Fruit fly (Drosophila melanogaster) whole organism, embryonic: Measurements from ENCODE around the gene Dr.
A peak's percentile ranks its signal among the peaks of the same experiment; 100 is the strongest.

ENCODE experiments used
- B-H1 ChIP-seq: fragments of 200-800 bp; sonication (Bioruptor generic); IDR thresholded peaks from 3 replicates; pipeline ENCODE4 v1.3.6; 2022; ENCODE audit warnings: missing biosample characterization, missing genetic modification characterization
- CG10267 ChIP-seq: fragments of 200-800 bp; sonication (Bioruptor generic); optimal IDR thresholded peaks from 2 replicates; lab custom pipeline; 2018; ENCODE audit warnings: missing biosample characterization, mild to moderate bottlenecking, missing genetic modification characterization, moderate library complexity
- CG10543 ChIP-seq: fragments of 200-800 bp; sonication (Bioruptor generic); optimal IDR thresholded peaks from 3 replicates; lab custom pipeline; 2017; ENCODE audit warnings: missing biosample characterization, mild to moderate bottlenecking, missing genetic modification characterization, moderate library complexity
- CG12236 ChIP-seq: fragments of 200-800 bp; sonication (Bioruptor generic); optimal IDR thresholded peaks from 2 replicates; lab custom pipeline; 2016; ENCODE audit warnings: missing biosample characterization, missing genetic modification characterization
- CG1233 ChIP-seq: fragments of 200-800 bp; sonication (Bioruptor generic); optimal IDR thresholded peaks from 4 replicates; lab custom pipeline; 2018; ENCODE audit warnings: missing biosample characterization, mild to moderate bottlenecking, missing genetic modification characterization
- CG13123 ChIP-seq: fragments of 200-800 bp; sonication (Bioruptor generic); optimal IDR thresholded peaks from 2 replicates; lab custom pipeline; 2016; ENCODE audit warnings: missing biosample characterization, missing genetic modification characterization
- CG13775 ChIP-seq: fragments of 200-800 bp; sonication (Bioruptor generic); optimal IDR thresholded peaks from 3 replicates; lab custom pipeline; 2017; ENCODE audit warnings: missing biosample characterization, mild to moderate bottlenecking, missing genetic modification characterization
- CG14014 ChIP-seq: fragments of 200-800 bp; sonication (Bioruptor generic); IDR thresholded peaks from 2 replicates; pipeline ENCODE4 v1.3.6; 2022; ENCODE audit warnings: missing biosample characterization, missing genetic modification characterization
- CG14965 ChIP-seq: fragments of 200-800 bp; sonication (Bioruptor generic); optimal IDR thresholded peaks from 2 replicates; lab custom pipeline; 2016; ENCODE audit warnings: missing biosample characterization, missing genetic modification characterization, borderline replicate concordance
- CG15696 ChIP-seq: fragments of 200-800 bp; sonication (Bioruptor generic); optimal IDR thresholded peaks from 2 replicates; lab custom pipeline; 2019; ENCODE audit warnings: missing biosample characterization, mild to moderate bottlenecking, missing genetic modification characterization, moderate library complexity
- CG17359 ChIP-seq: fragments of 200-800 bp; sonication (Bioruptor generic); optimal IDR thresholded peaks from 3 replicates; lab custom pipeline; 2018; ENCODE audit warnings: missing biosample characterization, mild to moderate bottlenecking, missing genetic modification characterization, moderate library complexity
- CG17385 ChIP-seq: fragments of 200-800 bp; sonication (Bioruptor generic); optimal IDR thresholded peaks from 3 replicates; lab custom pipeline; 2018; ENCODE audit warnings: missing biosample characterization, mild to moderate bottlenecking, missing genetic modification characterization
- CG2116 ChIP-seq: fragments of 200-800 bp; sonication (Bioruptor generic); optimal IDR thresholded peaks from 3 replicates; lab custom pipeline; 2018; ENCODE audit warnings: missing biosample characterization, mild to moderate bottlenecking, missing genetic modification characterization
- CG2712 ChIP-seq: fragments of 200-800 bp; optimal IDR thresholded peaks from 3 replicates; lab custom pipeline; 2019; ENCODE audit warnings: missing biosample characterization, mild to moderate bottlenecking, missing genetic modification characterization, moderate library complexity
- CG3065 ChIP-seq: fragments of 200-800 bp; sonication (Bioruptor generic); optimal IDR thresholded peaks from 2 replicates; lab custom pipeline; 2016; ENCODE audit warnings: missing biosample characterization, missing genetic modification characterization
- CG34224 ChIP-seq: fragments of 200-800 bp; sonication (Bioruptor generic); IDR thresholded peaks from 3 replicates; pipeline ENCODE4 v1.3.6; 2022; ENCODE audit warnings: missing biosample characterization, missing genetic modification characterization; ENCODE audit not compliant: partially characterized antibody
- CG42726 ChIP-seq: fragments of 200-800 bp; sonication (Bioruptor generic); IDR thresholded peaks from 2 replicates; pipeline ENCODE4 v1.3.6; 2022; ENCODE audit warnings: missing biosample characterization, missing genetic modification characterization; ENCODE audit not compliant: partially characterized antibody
- CG7745 ChIP-seq: fragments of 200-800 bp; sonication (Bioruptor generic); optimal IDR thresholded peaks from 2 replicates; lab custom pipeline; 2018; ENCODE audit warnings: missing biosample characterization, mild to moderate bottlenecking, missing genetic modification characterization, moderate library complexity
- CG7839 ChIP-seq: fragments of 200-800 bp; sonication (Bioruptor generic); optimal IDR thresholded peaks from 3 replicates; lab custom pipeline; 2018; ENCODE audit warnings: missing biosample characterization, mild to moderate bottlenecking, missing genetic modification characterization, moderate library complexity
- CG8281 ChIP-seq: fragments of 200-800 bp; sonication (Bioruptor generic); optimal IDR thresholded peaks from 2 replicates; lab custom pipeline; 2018; ENCODE audit warnings: missing biosample characterization, mild to moderate bottlenecking, missing genetic modification characterization, moderate library complexity
- CG8359 ChIP-seq: fragments of 200-800 bp; sonication (Bioruptor generic); optimal IDR thresholded peaks from 2 replicates; lab custom pipeline; 2017; ENCODE audit warnings: missing biosample characterization, mild to moderate bottlenecking, missing genetic modification characterization, borderline replicate concordance
- CG8388 ChIP-seq: fragments of 200-800 bp; sonication (Bioruptor generic); optimal IDR thresholded peaks from 2 replicates; lab custom pipeline; 2019; ENCODE audit warnings: missing biosample characterization, mild to moderate bottlenecking, missing genetic modification characterization, moderate library complexity
- Chrac-16 ChIP-seq: fragments of 200-800 bp; sonication (Bioruptor generic); optimal IDR thresholded peaks from 3 replicates; lab custom pipeline; 2016; ENCODE audit warnings: missing biosample characterization, missing genetic modification characterization
- CrebB ChIP-seq: fragments of 200-800 bp; sonication (Bioruptor generic); optimal IDR thresholded peaks from 3 replicates; lab custom pipeline; 2018; ENCODE audit warnings: missing biosample characterization, mild to moderate bottlenecking, missing genetic modification characterization
- Dp ChIP-seq: fragments of 200-800 bp; sonication (Bioruptor generic); optimal IDR thresholded peaks from 2 replicates; lab custom pipeline; 2018; ENCODE audit warnings: missing biosample characterization, mild to moderate bottlenecking, missing genetic modification characterization, moderate library complexity
- Fer3 ChIP-seq: fragments of 200-800 bp; sonication (Bioruptor generic); optimal IDR thresholded peaks from 2 replicates; lab custom pipeline; 2018; ENCODE audit warnings: missing biosample characterization, mild to moderate bottlenecking, missing genetic modification characterization, moderate library complexity
- Gug ChIP-seq: fragments of 200-800 bp; sonication (Bioruptor generic); IDR thresholded peaks from 4 replicates; pipeline ENCODE4 v1.3.6; 2022; ENCODE audit warnings: missing biosample characterization, missing genetic modification characterization
- Hmr ChIP-seq: fragments of 200-800 bp; sonication (Bioruptor generic); optimal IDR thresholded peaks from 3 replicates; lab custom pipeline; 2017; ENCODE audit warnings: mild to moderate bottlenecking, missing biosample characterization, missing genetic modification reagents, missing genetic modification characterization
- Sry-β ChIP-seq: fragments of 200-800 bp; sonication (Bioruptor generic); optimal IDR thresholded peaks from 2 replicates; lab custom pipeline; 2018; ENCODE audit warnings: missing biosample characterization, mild to moderate bottlenecking, missing genetic modification characterization, moderate library complexity
- aop ChIP-seq: fragments of 200-800 bp; sonication (Bioruptor generic); IDR thresholded peaks from 2 replicates; pipeline ENCODE4 v1.3.6; 2022; ENCODE audit warnings: missing biosample characterization, missing genetic modification characterization
- ase ChIP-seq: fragments of 200-800 bp; sonication (Bioruptor generic); IDR thresholded peaks from 3 replicates; pipeline ENCODE4 v1.3.6; 2022; ENCODE audit warnings: missing biosample characterization, missing genetic modification characterization
- br ChIP-seq: fragments of >200 bp; optimal IDR thresholded peaks from 2 replicates; lab custom pipeline; 2017
- croc ChIP-seq: fragments of 200-800 bp; sonication (Bioruptor generic); conservative IDR thresholded peaks from 3 replicates; pipeline ENCODE4 v1.3.6; 2022; ENCODE audit warnings: missing biosample characterization, missing genetic modification characterization
- danr ChIP-seq: fragments of 200-800 bp; sonication (Bioruptor generic); IDR thresholded peaks from 2 replicates; pipeline ENCODE4 v1.3.6; 2022; ENCODE audit warnings: missing biosample characterization, missing genetic modification characterization
- dm ChIP-seq: fragments of 200-800 bp; sonication (Bioruptor generic); optimal IDR thresholded peaks from 3 replicates; lab custom pipeline; 2016; ENCODE audit warnings: missing biosample characterization, missing genetic modification characterization
- dmrt11E ChIP-seq: fragments of 200-800 bp; sonication (Bioruptor generic); optimal IDR thresholded peaks from 3 replicates; lab custom pipeline; 2018; ENCODE audit warnings: missing biosample characterization, mild to moderate bottlenecking, missing genetic modification characterization, moderate library complexity
- ftz-f1 ChIP-seq: fragments of 200-800 bp; sonication (Bioruptor generic); optimal IDR thresholded peaks from 2 replicates; lab custom pipeline; 2016; ENCODE audit warnings: missing biosample characterization, missing genetic modification characterization
- grau ChIP-seq: fragments of 200-800 bp; optimal IDR thresholded peaks from 3 replicates; lab custom pipeline; 2019; ENCODE audit warnings: missing biosample characterization, mild to moderate bottlenecking, missing genetic modification characterization, moderate library complexity
- lab ChIP-seq: fragments of 200-800 bp; sonication (Bioruptor generic); optimal IDR thresholded peaks from 3 replicates; lab custom pipeline; 2017; ENCODE audit warnings: missing biosample characterization, missing genetic modification characterization, mild to moderate bottlenecking, moderate library complexity, missing genetic modification reagents
- nmo ChIP-seq: fragments of 200-800 bp; sonication (Bioruptor generic); optimal IDR thresholded peaks from 2 replicates; lab custom pipeline; 2018; ENCODE audit warnings: missing biosample characterization, mild to moderate bottlenecking, missing genetic modification characterization, moderate library complexity
- pfk ChIP-seq: fragments of 200-800 bp; sonication (Bioruptor generic); optimal IDR thresholded peaks from 2 replicates; lab custom pipeline; 2018; ENCODE audit warnings: missing biosample characterization, mild to moderate bottlenecking, missing genetic modification characterization, moderate library complexity
- prd ChIP-seq, 3 experiments: fragments of >200 bp in 2 of 3; fragments of 200-800 bp in 1 of 3; sonication (Bioruptor generic) in 1 of 3; optimal IDR thresholded peaks in 2 of 3; IDR thresholded peaks in 1 of 3; 2 replicates in 2 of 3; 3 replicates in 1 of 3; pipeline versions ENCODE4 v1.3.6 to Lab custom; 2017 to 2022; ENCODE audit warnings: missing biosample characterization in 1 of 3, missing genetic modification characterization in 1 of 3
- pros ChIP-seq: fragments of 200-800 bp; sonication (Bioruptor generic); optimal IDR thresholded peaks from 3 replicates; lab custom pipeline; 2019; ENCODE audit warnings: missing biosample characterization, mild to moderate bottlenecking, missing genetic modification characterization, moderate library complexity
- row ChIP-seq: fragments of 200-800 bp; sonication (Bioruptor generic); IDR thresholded peaks from 3 replicates; pipeline ENCODE4 v1.3.6; 2022; ENCODE audit warnings: missing biosample characterization, missing genetic modification characterization
- sc ChIP-seq, 3 experiments: fragments of >200 bp in 2 of 3; fragments of 200-800 bp in 1 of 3; sonication (Bioruptor generic) in 1 of 3; optimal IDR thresholded peaks; 2 replicates in 2 of 3; 3 replicates in 1 of 3; lab custom pipeline; 2017; ENCODE audit warnings: mild to moderate bottlenecking in 1 of 3, missing biosample characterization in 1 of 3, missing genetic modification characterization in 1 of 3, missing genetic modification reagents in 1 of 3
- sim ChIP-seq: fragments of 200-800 bp; sonication (Bioruptor generic); IDR thresholded peaks from 2 replicates; pipeline ENCODE4 v1.3.6; 2022; ENCODE audit warnings: missing biosample characterization, missing genetic modification characterization
- sima ChIP-seq: fragments of 200-800 bp; sonication (Bioruptor generic); optimal IDR thresholded peaks from 2 replicates; lab custom pipeline; 2016; ENCODE audit warnings: missing biosample characterization, missing genetic modification characterization
- slbo ChIP-seq: fragments of 200-800 bp; sonication (Bioruptor generic); IDR thresholded peaks from 2 replicates; pipeline ENCODE4 v1.3.6; 2022; ENCODE audit warnings: missing biosample characterization, missing genetic modification characterization
- trh ChIP-seq: fragments of 200-800 bp; sonication (Bioruptor generic); optimal IDR thresholded peaks from 2 replicates; lab custom pipeline; 2016; ENCODE audit warnings: missing biosample characterization, missing genetic modification characterization

Gene Dr

DNA sequence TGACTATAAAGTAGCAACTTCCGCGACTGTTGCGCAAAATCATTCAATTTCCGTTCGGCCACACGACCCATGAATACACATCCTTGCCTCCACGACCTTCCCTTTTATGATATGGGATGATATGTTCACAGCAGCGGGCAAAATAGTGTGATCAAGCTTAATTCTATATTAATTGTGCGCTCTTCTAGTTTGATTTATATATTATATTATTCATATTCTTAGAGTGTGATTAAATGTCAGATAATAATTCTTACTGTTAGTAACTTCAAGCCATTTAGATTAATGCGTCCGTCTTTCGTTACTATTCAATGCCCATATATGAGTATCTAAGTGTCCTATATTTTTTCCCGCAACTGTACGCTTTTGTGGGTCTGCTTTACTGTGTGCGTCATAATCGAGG, 25.2 kb downstream of the Dr start (continued):
- peak; percentile 62 for TF ChIP-seq lab (GFP tag; lab: Kevin White, UChicago)
- TF ChIP-seq Dp (GFP tag; lab: Kevin White, UChicago): no peak
- TF ChIP-seq CG10543 (GFP tag; lab: Kevin White, UChicago): peak; percentile 11
- TF ChIP-seq CG13775: peak; percentile 31
- TF ChIP-seq CG42726 (GFP tag; lab: Robert Waterston, UW): no peak
- peak; percentile 74 for TF ChIP-seq dmrt11E (tag; lab: Kevin White, UChicago)
- no peak for TF ChIP-seq CG3065 (GFP tag; lab: Kevin White, UChicago)
- TF ChIP-seq CG34224 (GFP tag; lab: Robert Waterston, UW): no peak
- TF ChIP-seq CrebB (tag; lab: Kevin White, UChicago): no peak
- peak; percentile 16 for TF ChIP-seq Chrac-16 (GFP tag; lab: Kevin White, UChicago)
- no peak for TF ChIP-seq trh (GFP tag; lab: Kevin White, UChicago)
- peak; percentile 59 for TF ChIP-seq grau (tag; lab: Kevin White, UChicago)
- no peak for TF ChIP-seq B-H1 (GFP tag; lab: Robert Waterston, UW)
- TF ChIP-seq CG17385 (GFP tag; lab: Kevin White, UChicago): peak; percentile 36
- TF ChIP-seq CG12236: no peak
- no peak for TF ChIP-seq CG13123 (GFP tag; lab: Kevin White, UChicago)
- no peak for TF ChIP-seq sim
- peak; percentile 31 for TF ChIP-seq CG8359
- no peak for TF ChIP-seq sima (GFP tag; lab: Kevin White, UChicago)
- no peak for TF ChIP-seq ase (GFP tag; lab: Robert Waterston, UW)
- 0 out of 2 replicates have a peak, but pooled peaks have one; percentile 23 for TF ChIP-seq slbo (GFP tag; lab: Robert Waterston, UW)
- no peak for TF ChIP-seq sc (optimal IDR thresholded peaks at IDR 0.05; lab: Kevin White, UChicago)
- TF ChIP-seq sc (GFP tag; optimal IDR thresholded peaks at IDR 0.05; lab: Kevin White, UChicago): peak; percentile 10
- no peak for TF ChIP-seq pfk (GFP tag; lab: Kevin White, UChicago)
- TF ChIP-seq aop (GFP tag; lab: Robert Waterston, UW): no peak
- no peak for TF ChIP-seq danr (GFP tag; lab: Robert Waterston, UW)
- TF ChIP-seq CG14965 (GFP tag; lab: Kevin White, UChicago): no peak
- peak; percentile 79 for TF ChIP-seq row (GFP tag; lab: Robert Waterston, UW)
- TF ChIP-seq CG14014 (GFP tag; lab: Robert Waterston, UW): no peak
- peak; percentile 26 for TF ChIP-seq Hmr (GFP tag; lab: Kevin White, UChicago)
- no peak for TF ChIP-seq croc (GFP tag; lab: Robert Waterston, UW)
- no peak for TF ChIP-seq prd (optimal IDR thresholded peaks at IDR 0.05; lab: Kevin White, UChicago)
- TF ChIP-seq prd (GFP tag; IDR thresholded peaks at IDR 0.05; lab: Robert Waterston, UW): 0 out of 3 replicates have a peak, but pooled peaks have one; percentile 18
- peak; percentile 28 for TF ChIP-seq CG8388
- no peak for TF ChIP-seq br
- TF ChIP-seq CG2712 (tag; lab: Kevin White, UChicago): peak; percentile 77
- peak; percentile 0 for TF ChIP-seq CG1233 (GFP tag; lab: Kevin White, UChicago)
- peak; percentile 36 for TF ChIP-seq pros (GFP tag; lab: Kevin White, UChicago)
- no peak for TF ChIP-seq ftz-f1
- TF ChIP-seq dm (GFP tag; lab: Kevin White, UChicago): no peak
- no peak for TF ChIP-seq CG8281 (tag; lab: Kevin White, UChicago)
- peak; percentile 40 for TF ChIP-seq CG17359 (tag; lab: Kevin White, UChicago)
- peak; percentile 0 for TF ChIP-seq Fer3
- TF ChIP-seq CG15696 (tag; lab: Kevin White, UChicago): peak; percentile 56
- TF ChIP-seq Gug (GFP tag; lab: Robert Waterston, UW): no peak
- TF ChIP-seq Sry-β (GFP tag; lab: Kevin White, UChicago): no peak
- TF ChIP-seq CG7839 (tag; lab: Kevin White, UChicago): peak; percentile 65
- no peak for TF ChIP-seq CG2116 (GFP tag; lab: Kevin White, UChicago)
- peak; percentile 55 for TF ChIP-seq nmo (GFP tag; lab: Kevin White, UChicago)
- no peak for TF ChIP-seq CG7745 (tag; lab: Kevin White, UChicago)
- peak; percentile 60 for TF ChIP-seq CG10267 (tag; lab: Kevin White, UChicago)
